Worm (Caenorhabditis elegans) whole organism, midembryonic: ENCODE data around the gene K02E11.6.

Experiments
- T22C8.4 ChIP-seq: fragments of 200-800 bp; sonication (Bioruptor generic); IDR thresholded peaks from 2 replicates; pipeline ENCODE4 v1.3.6; 2022; ENCODE audit warnings: missing genetic modification characterization, missing compliant biosample characterization
- cog-1 ChIP-seq: sonication (generic microtip); optimal IDR thresholded peaks from 2 replicates; lab custom pipeline; 2016; ENCODE audit warnings: missing genetic modification characterization, missing compliant biosample characterization
- flt-1 ChIP-seq: fragments of 200-800 bp; sonication (Bioruptor generic); IDR thresholded peaks from 2 replicates; pipeline ENCODE4 v1.3.6; 2022; ENCODE audit warnings: missing genetic modification characterization, missing compliant biosample characterization
- klf-2 ChIP-seq: fragments of 200-800 bp; sonication (Bioruptor generic); conservative IDR thresholded peaks from 2 replicates; pipeline ENCODE4 v1.3.6; 2022; ENCODE audit warnings: missing genetic modification reagents, missing genetic modification characterization, missing compliant biosample characterization
- med-1 ChIP-seq: sonication (generic microtip); optimal IDR thresholded peaks from 2 replicates; lab custom pipeline; 2017; ENCODE audit warnings: missing genetic modification characterization, mild to moderate bottlenecking, missing compliant biosample characterization, antibody characterized with exemption, missing genetic modification reagents; ENCODE audit not compliant: insufficient read depth
- ref-1 ChIP-seq: fragments of 200-800 bp; sonication (Bioruptor generic); conservative IDR thresholded peaks from 2 replicates; pipeline ENCODE4 v1.3.6; 2022; ENCODE audit warnings: missing genetic modification reagents, missing genetic modification characterization, missing compliant biosample characterization
- tab-1 ChIP-seq: fragments of 200-800 bp; sonication (Bioruptor generic); IDR thresholded peaks from 2 replicates; pipeline ENCODE4 v1.3.6; 2022; ENCODE audit warnings: missing genetic modification characterization, missing compliant biosample characterization
- ztf-23 ChIP-seq: fragments of 200-800 bp; sonication (Bioruptor generic); IDR thresholded peaks from 2 replicates; pipeline ENCODE4 v1.3.6; 2022; ENCODE audit warnings: missing genetic modification reagents, missing genetic modification characterization, missing compliant biosample characterization
- ztf-29 ChIP-seq: fragments of 200-800 bp; sonication (Bioruptor generic); IDR thresholded peaks from 2 replicates; pipeline ENCODE4 v1.3.6; 2022; ENCODE audit warnings: missing genetic modification reagents, missing genetic modification characterization, missing compliant biosample characterization

DNA sequence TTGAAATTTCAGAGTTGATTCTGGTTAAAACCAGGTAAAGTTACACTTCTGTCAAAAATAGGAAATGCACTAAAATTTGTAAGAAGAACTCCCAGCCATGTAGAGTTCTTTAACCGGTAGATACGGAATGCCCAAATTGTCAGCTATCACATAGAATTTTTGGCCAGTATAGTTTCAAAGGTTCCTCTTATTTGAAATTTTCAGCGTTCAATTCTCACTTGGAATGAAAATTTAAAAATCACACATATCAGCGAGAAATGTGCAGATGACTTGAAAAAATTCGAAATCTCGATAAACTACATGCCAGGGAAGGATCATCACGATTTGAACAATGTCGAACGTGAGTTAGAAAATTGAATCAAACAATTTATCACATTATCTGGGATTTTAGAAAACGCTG, 47.9 kb downstream of the K02E11.6 start, which contains the start of gene F14D7.3:
- TF ChIP-seq tab-1 (GFP tag; lab: Robert Waterston, UW), result no peak
- TF ChIP-seq ztf-29 (GFP tag; lab: Robert Waterston, UW), result no peak
- TF ChIP-seq flt-1 (GFP tag; lab: Robert Waterston, UW), result no peak
- no peak for TF ChIP-seq ref-1
- TF ChIP-seq med-1 (GFP tag; lab: Kevin White, UChicago), result no peak
- TF ChIP-seq klf-2 (GFP tag; lab: Robert Waterston, UW), result no peak
- no peak for TF ChIP-seq cog-1
- TF ChIP-seq ztf-23 (GFP tag; lab: Robert Waterston, UW), result no peak
- no peak for TF ChIP-seq T22C8.4 (GFP tag; lab: Robert Waterston, UW)
